Worm (Caenorhabditis elegans) whole organism, late embryonic: ENCODE data around the gene ubc-24.

Source experiments
- C08G9.2 ChIP-seq: sonication (generic microtip); optimal IDR thresholded peaks from 2 replicates; lab custom pipeline; 2016; ENCODE audit warnings: mild to moderate bottlenecking, missing genetic modification characterization, moderate library complexity, missing compliant biosample characterization
- F13H6.1 ChIP-seq: sonication (generic microtip); optimal IDR thresholded peaks from 2 replicates; lab custom pipeline; 2016; ENCODE audit warnings: missing genetic modification characterization, missing compliant biosample characterization
- ama-1 ChIP-seq: fragments of 150-350 bp; optimal IDR thresholded peaks from 2 replicates; lab custom pipeline; 2014
- ceh-9 ChIP-seq: sonication (generic microtip); optimal IDR thresholded peaks from 2 replicates; lab custom pipeline; 2016; ENCODE audit warnings: mild to moderate bottlenecking, missing genetic modification characterization, inconsistent platforms, missing compliant biosample characterization
- che-1 ChIP-seq: sonication (generic microtip); optimal IDR thresholded peaks from 2 replicates; lab custom pipeline; 2016; ENCODE audit warnings: mild to moderate bottlenecking, missing genetic modification characterization, missing compliant biosample characterization
- pax-1 ChIP-seq: fragments of 150-350 bp; optimal IDR thresholded peaks from 2 replicates; lab custom pipeline; 2014; ENCODE audit warnings: missing biosample characterization, missing genetic modification characterization
- pha-4 ChIP-seq: fragments of 150-350 bp; optimal IDR thresholded peaks from 2 replicates; lab custom pipeline; 2018; ENCODE audit warnings: missing biosample characterization, missing genetic modification reagents, missing genetic modification characterization
- sdc-2 ChIP-seq: sonication (generic microtip); optimal IDR thresholded peaks from 2 replicates; lab custom pipeline; 2016; ENCODE audit warnings: missing genotype, missing genetic modification characterization, missing compliant biosample characterization
- tbx-7 ChIP-seq: sonication (generic microtip); optimal IDR thresholded peaks from 2 replicates; lab custom pipeline; 2016; ENCODE audit warnings: missing genotype, missing genetic modification characterization, missing compliant biosample characterization
- unc-3 ChIP-seq, 2 experiments: fragments of 200-800 bp in 1 of 2; sonication (Bioruptor generic) in 1 of 2; sonication (generic microtip) in 1 of 2; conservative IDR thresholded peaks in 1 of 2; optimal IDR thresholded peaks in 1 of 2; 2 replicates each; pipeline versions ENCODE4 v1.3.6 to Lab custom; 2016 to 2022; ENCODE audit warnings: missing compliant biosample characterization in 2 of 2, missing genetic modification characterization in 2 of 2, missing genetic modification reagents in 1 of 2
- unc-42 ChIP-seq: sonication (generic microtip); optimal IDR thresholded peaks from 2 replicates; lab custom pipeline; 2016; ENCODE audit warnings: missing genotype, missing genetic modification characterization, missing compliant biosample characterization
- unc-55 ChIP-seq: sonication (generic microtip); optimal IDR thresholded peaks from 2 replicates; lab custom pipeline; 2017; ENCODE audit warnings: missing biosample characterization, missing genetic modification reagents, missing genetic modification characterization
- zip-5 ChIP-seq: sonication (generic microtip); optimal IDR thresholded peaks from 2 replicates; lab custom pipeline; 2016; ENCODE audit warnings: missing genetic modification characterization, missing compliant biosample characterization

DNA sequence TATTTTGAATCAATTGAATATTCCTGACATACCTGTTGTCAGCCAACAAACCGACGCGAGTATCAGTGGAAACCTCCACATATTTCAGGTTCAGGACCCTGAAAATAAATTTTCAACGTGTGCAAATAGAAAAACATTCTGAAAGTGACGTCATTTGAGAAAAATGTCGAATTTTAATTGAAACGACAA, 23.2 kb downstream of the ubc-24 start, which contains the start of gene F14E5.2:
- TF ChIP-seq C08G9.2 (tag; lab: Kevin White, UChicago): no peak
- no peak for TF ChIP-seq F13H6.1 (tag; lab: Kevin White, UChicago)
- TF ChIP-seq che-1 (tag; lab: Kevin White, UChicago): no peak
- TF ChIP-seq zip-5 (tag; lab: Kevin White, UChicago): no peak
- no peak for TF ChIP-seq unc-55 (GFP tag; lab: Kevin White, UChicago)
- TF ChIP-seq sdc-2 (tag; lab: Kevin White, UChicago): no peak
- TF ChIP-seq pha-4 (tag; lab: Kevin White, UChicago): no peak
- no peak for TF ChIP-seq unc-3 (GFP tag; conservative IDR thresholded peaks at IDR 0.05; lab: Robert Waterston, UW)
- TF ChIP-seq unc-3 (tag; optimal IDR thresholded peaks at IDR 0.05; lab: Kevin White, UChicago): no peak
- no peak for TF ChIP-seq unc-42 (tag; lab: Kevin White, UChicago)
- TF ChIP-seq ceh-9: no peak
- no peak for TF ChIP-seq tbx-7
- TF ChIP-seq pax-1 (tag; lab: Kevin White, UChicago): no peak
- TF ChIP-seq ama-1 (lab: Kevin White, UChicago): no peak
